Worm (Caenorhabditis elegans) whole organism, L3 larva: Measurements from ENCODE around the gene sri-31.

ENCODE experiments used
- R02D3.7 ChIP-seq: fragments of 150-350 bp; optimal IDR thresholded peaks from 2 replicates; lab custom pipeline; 2014; ENCODE audit warnings: missing biosample characterization, missing genetic modification characterization
- ZK546.5 ChIP-seq: sonication (generic microtip); optimal IDR thresholded peaks from 2 replicates; lab custom pipeline; 2017; ENCODE audit warnings: missing biosample characterization, missing genetic modification characterization
- ama-1 ChIP-seq: fragments of 150-350 bp; optimal IDR thresholded peaks from 2 replicates; lab custom pipeline; 2018
- ceh-28 ChIP-seq: fragments of 150-350 bp; optimal IDR thresholded peaks from 2 replicates; lab custom pipeline; 2014; ENCODE audit warnings: missing biosample characterization, missing genetic modification reagents, missing genetic modification characterization
- daf-12 ChIP-seq: fragments of 150-350 bp; optimal IDR thresholded peaks from 2 replicates; lab custom pipeline; 2014; ENCODE audit warnings: missing biosample characterization, missing genetic modification reagents, missing genetic modification characterization
- egl-5 ChIP-seq: fragments of 150-350 bp; optimal IDR thresholded peaks from 2 replicates; lab custom pipeline; 2017; ENCODE audit warnings: missing biosample characterization, missing genetic modification reagents, missing genetic modification characterization, inconsistent platforms
- elt-1 ChIP-seq: fragments of 150-350 bp; optimal IDR thresholded peaks from 2 replicates; lab custom pipeline; 2014; ENCODE audit warnings: missing biosample characterization, missing genetic modification characterization
- elt-3 ChIP-seq, 3 experiments: fragments of 150-350 bp in 1 of 3; sonication (generic microtip) in 2 of 3; optimal IDR thresholded peaks; 2 replicates in 2 of 3; 4 replicates in 1 of 3; lab custom pipeline; 2014 to 2017; ENCODE audit warnings: missing biosample characterization in 3 of 3, missing genetic modification characterization in 3 of 3
- eor-1 ChIP-seq, 2 experiments: fragments of 150-350 bp; optimal IDR thresholded peaks; 2 replicates each; lab custom pipeline; 2014 to 2018; ENCODE audit warnings: missing biosample characterization in 2 of 2, missing genetic modification characterization in 2 of 2
- fkh-10 ChIP-seq: sonication (generic microtip); optimal IDR thresholded peaks from 2 replicates; lab custom pipeline; 2017; ENCODE audit warnings: missing biosample characterization, missing genetic modification reagents, missing genetic modification characterization
- fkh-2 ChIP-seq: fragments of 150-350 bp; optimal IDR thresholded peaks from 2 replicates; lab custom pipeline; 2014; ENCODE audit warnings: missing biosample characterization, missing genetic modification reagents, missing genetic modification characterization
- fos-1 ChIP-seq: fragments of 150-350 bp; optimal IDR thresholded peaks from 2 replicates; lab custom pipeline; 2014; ENCODE audit warnings: missing biosample characterization, missing genetic modification characterization
- hmg-11 ChIP-seq: sonication (generic microtip); optimal IDR thresholded peaks from 2 replicates; lab custom pipeline; 2016; ENCODE audit warnings: missing genetic modification characterization, missing compliant biosample characterization
- lin-15B ChIP-seq: fragments of 150-350 bp; optimal IDR thresholded peaks from 2 replicates; lab custom pipeline; 2014; ENCODE audit warnings: missing biosample characterization, missing genetic modification characterization
- lin-39 ChIP-seq: fragments of 150-350 bp; optimal IDR thresholded peaks from 2 replicates; lab custom pipeline; 2018; ENCODE audit warnings: missing biosample characterization, missing genetic modification reagents, missing genetic modification characterization
- mdl-1 ChIP-seq: fragments of 150-350 bp; optimal IDR thresholded peaks from 2 replicates; lab custom pipeline; 2014; ENCODE audit warnings: missing biosample characterization, missing genetic modification characterization
- nfya-1 ChIP-seq: sonication (generic microtip); optimal IDR thresholded peaks from 2 replicates; lab custom pipeline; 2017; ENCODE audit warnings: missing genetic modification characterization, mild to moderate bottlenecking, missing compliant biosample characterization, antibody characterized with exemption, moderate library complexity; ENCODE audit not compliant: insufficient read depth
- nhr-11 ChIP-seq: fragments of 150-350 bp; optimal IDR thresholded peaks from 2 replicates; lab custom pipeline; 2014; ENCODE audit warnings: missing biosample characterization, missing genetic modification characterization
- nhr-23 ChIP-seq: fragments of 150-350 bp; optimal IDR thresholded peaks from 2 replicates; lab custom pipeline; 2014; ENCODE audit warnings: missing biosample characterization, missing genetic modification reagents, missing genetic modification characterization
- nhr-28 ChIP-seq: fragments of 150-350 bp; optimal IDR thresholded peaks from 2 replicates; lab custom pipeline; 2014; ENCODE audit warnings: missing biosample characterization, missing genetic modification characterization
- nhr-43 ChIP-seq: sonication (generic microtip); optimal IDR thresholded peaks from 2 replicates; lab custom pipeline; 2016; ENCODE audit warnings: mild to moderate bottlenecking, missing genetic modification characterization, missing compliant biosample characterization; ENCODE audit not compliant: poor library complexity, severe bottlenecking
- nhr-77 ChIP-seq: fragments of 150-350 bp; optimal IDR thresholded peaks from 2 replicates; lab custom pipeline; 2014; ENCODE audit warnings: missing biosample characterization, missing genetic modification characterization
- pha-4 ChIP-seq: fragments of 150-350 bp; optimal IDR thresholded peaks from 2 replicates; lab custom pipeline; 2014; ENCODE audit warnings: missing biosample characterization, missing genetic modification reagents, missing genetic modification characterization
- sea-2 ChIP-seq: fragments of 150-350 bp; sonication (generic microtip); optimal IDR thresholded peaks from 4 replicates; lab custom pipeline; 2014; ENCODE audit warnings: missing biosample characterization, missing genetic modification reagents, missing genetic modification characterization
- skn-1 ChIP-seq: fragments of 150-350 bp; optimal IDR thresholded peaks from 2 replicates; lab custom pipeline; 2014; ENCODE audit warnings: missing biosample characterization, missing genetic modification characterization
- snpc-4 ChIP-seq: fragments of 150-350 bp; optimal IDR thresholded peaks from 2 replicates; lab custom pipeline; 2014; ENCODE audit warnings: missing biosample characterization, missing genetic modification characterization
- ztf-4 ChIP-seq: fragments of 150-350 bp; optimal IDR thresholded peaks from 2 replicates; lab custom pipeline; 2014; ENCODE audit warnings: missing biosample characterization, missing genetic modification characterization

sri-31 gene

ce11 chrII:3062222-3062621 is 11.4 kb downstream of the sri-31 start (continued):
- TF ChIP-seq R02D3.7 (no peak), ama-1 (no peak), sea-2 (GFP tag; lab: Kevin White, UChicago) (no peak), ztf-4 (no peak), nhr-28 (no peak), lin-15B (tag; lab: Kevin White, UChicago) (no peak)
- TF ChIP-seq, all 47 proteins: peak for 5

- TF ChIP-seq fos-1 (no peak), ceh-28 (tag; lab: Kevin White, UChicago) (peak; percentile 82)
Measured at ce11 chrII:3062876-3063275, 12.1 kb downstream of the sri-31 start.

ce11 chrII:3063366-3063765 is 12.6 kb downstream of the sri-31 start:
- TF ChIP-seq lin-39 (tag; lab: Kevin White, UChicago) (no peak), ceh-28 (tag; lab: Kevin White, UChicago) (peak; percentile 98)

DNA sequence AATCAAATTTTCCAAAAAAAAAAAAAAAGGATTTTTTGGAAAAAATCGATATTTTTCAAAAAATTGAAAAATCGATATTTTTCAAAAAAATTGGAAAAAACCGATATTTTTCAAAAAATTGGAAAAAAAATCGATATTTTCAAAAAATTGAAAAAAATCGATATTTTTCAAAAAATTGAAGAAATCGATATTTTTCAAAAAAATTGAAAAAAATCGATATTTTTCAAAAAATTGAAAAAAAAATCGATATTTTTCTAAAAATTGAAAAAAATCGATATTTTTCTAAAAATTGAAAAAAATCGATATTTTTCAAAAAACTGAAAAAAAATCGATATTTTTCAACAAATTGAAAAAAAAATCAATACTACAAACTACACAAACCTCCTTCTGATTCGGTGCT is 13.2 kb downstream of the sri-31 start:
- TF ChIP-seq ceh-28 (tag; lab: Kevin White, UChicago) (peak; percentile 96), daf-12 (tag; lab: Kevin White, UChicago) (no peak)
- TF ChIP-seq, all 47 proteins: peak for 1

DNA sequence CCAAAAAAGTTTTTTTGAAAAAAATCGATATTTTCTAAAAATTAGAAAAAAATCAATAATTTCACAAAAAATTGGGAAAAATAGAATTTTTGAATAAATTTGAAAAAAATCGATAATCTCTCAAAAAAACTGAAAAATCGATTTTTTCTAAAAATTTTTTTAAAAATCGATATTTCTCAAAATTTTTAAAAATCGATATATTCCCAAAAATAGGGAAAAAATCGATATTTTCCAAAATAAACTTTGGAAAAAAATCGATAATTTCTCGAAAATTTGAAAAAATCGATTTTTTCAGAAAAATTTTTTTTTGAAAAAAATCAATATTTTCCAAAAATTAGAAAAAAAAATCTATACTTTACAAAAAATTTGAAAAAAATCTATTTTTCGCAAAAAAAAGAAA is 13.8 kb downstream of the sri-31 start:
- TF ChIP-seq fkh-2 (tag; lab: Kevin White, UChicago) (no peak), ceh-28 (tag; lab: Kevin White, UChicago) (peak; percentile 97), nhr-77 (tag; lab: Kevin White, UChicago) (no peak)

ce11 chrII:3065086-3065485 is 14.3 kb downstream of the sri-31 start:
- TF ChIP-seq pha-4 (tag; lab: Kevin White, UChicago) (no peak), lin-15B (tag; lab: Kevin White, UChicago) (no peak), mdl-1 (no peak), elt-1 (tag; lab: Kevin White, UChicago) (no peak), skn-1 (tag; lab: Kevin White, UChicago) (no peak), ceh-28 (tag; lab: Kevin White, UChicago) (no peak)

- no peak for TF ChIP-seq elt-3 (tag; optimal IDR thresholded peaks at IDR 0.05; lab: Kevin White, UChicago)
- peak; percentile 78 for TF ChIP-seq ceh-28 (tag; lab: Kevin White, UChicago)
- no peak for TF ChIP-seq nfya-1 (tag; lab: Kevin White, UChicago)
- no peak for TF ChIP-seq nhr-23 (tag; lab: Kevin White, UChicago)
Measured at ce11 chrII:3066401-3066800, 15.6 kb downstream of the sri-31 start.

- TF ChIP-seq ceh-28 (tag; lab: Kevin White, UChicago) (peak; percentile 95), nhr-11 (tag; lab: Kevin White, UChicago) (no peak)
Measured at ce11 chrII:3067447-3067846, 16.6 kb downstream of the sri-31 start.

DNA sequence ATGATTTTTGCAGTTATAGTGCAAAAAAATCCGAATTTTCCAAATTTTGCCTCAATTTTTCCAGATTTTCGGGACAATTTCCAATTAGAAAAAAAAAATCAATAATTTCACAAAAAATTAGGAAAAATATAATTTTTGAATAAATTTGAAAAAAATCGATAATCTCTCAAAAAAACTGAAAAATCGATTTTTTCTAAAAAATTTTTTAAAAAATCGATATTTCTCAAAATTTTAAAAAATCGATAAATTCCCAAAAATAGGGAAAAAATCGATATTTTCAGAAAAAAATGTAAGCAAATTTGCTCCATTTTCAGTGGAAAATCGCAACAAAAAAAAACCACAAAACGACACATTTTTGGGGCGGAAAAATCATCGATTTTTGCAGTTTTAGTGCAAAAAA is 17.1 kb downstream of the sri-31 start:
- TF ChIP-seq R02D3.7 (no peak), egl-5 (tag; lab: Kevin White, UChicago) (no peak), snpc-4 (tag; lab: Kevin White, UChicago) (no peak), hmg-11 (no peak), fos-1 (no peak), ZK546.5 (no peak), nhr-11 (tag; lab: Kevin White, UChicago) (no peak), fkh-10 (GFP tag; lab: Kevin White, UChicago) (no peak), ceh-28 (tag; lab: Kevin White, UChicago) (no peak), nhr-43 (tag; lab: Kevin White, UChicago) (no peak), fkh-2 (tag; lab: Kevin White, UChicago) (no peak), eor-1 (tag; optimal IDR thresholded peaks at IDR 0.05; lab: Kevin White, UChicago) (no peak)
